Fruit fly (Drosophila melanogaster) whole organism, embryonic: ENCODE measurements around the gene CG17343.

Source experiments
- CG10321 ChIP-seq: fragments of 200-800 bp; sonication (Bioruptor generic); IDR thresholded peaks from 2 replicates; pipeline ENCODE4 v1.3.6; 2022; ENCODE audit warnings: missing biosample characterization, missing genetic modification characterization
- CG10543 ChIP-seq: fragments of 200-800 bp; sonication (Bioruptor generic); optimal IDR thresholded peaks from 3 replicates; lab custom pipeline; 2017; ENCODE audit warnings: missing biosample characterization, mild to moderate bottlenecking, missing genetic modification characterization, moderate library complexity
- CG10654 ChIP-seq: fragments of 200-800 bp; sonication (Bioruptor generic); optimal IDR thresholded peaks from 2 replicates; lab custom pipeline; 2016; ENCODE audit warnings: missing biosample characterization, missing genetic modification characterization
- CG12071 ChIP-seq: fragments of 200-800 bp; sonication (Bioruptor generic); optimal IDR thresholded peaks from 3 replicates; lab custom pipeline; 2018; ENCODE audit warnings: missing biosample characterization, mild to moderate bottlenecking, missing genetic modification characterization
- CG12659 ChIP-seq: fragments of 200-800 bp; sonication (Bioruptor generic); optimal IDR thresholded peaks from 3 replicates; lab custom pipeline; 2017; ENCODE audit warnings: mild to moderate bottlenecking, missing biosample characterization, missing genetic modification reagents, missing genetic modification characterization
- CG12769 ChIP-seq: fragments of 200-800 bp; sonication (Bioruptor generic); optimal IDR thresholded peaks from 2 replicates; lab custom pipeline; 2019; ENCODE audit warnings: missing biosample characterization, mild to moderate bottlenecking, missing genetic modification characterization, moderate library complexity
- CG13123 ChIP-seq: fragments of 200-800 bp; sonication (Bioruptor generic); optimal IDR thresholded peaks from 2 replicates; lab custom pipeline; 2016; ENCODE audit warnings: missing biosample characterization, missing genetic modification characterization
- CG13424 ChIP-seq: fragments of 200-800 bp; sonication (Bioruptor generic); optimal IDR thresholded peaks from 2 replicates; lab custom pipeline; 2019; ENCODE audit warnings: missing biosample characterization, mild to moderate bottlenecking, missing genetic modification characterization, moderate library complexity
- CG14965 ChIP-seq: fragments of 200-800 bp; sonication (Bioruptor generic); optimal IDR thresholded peaks from 2 replicates; lab custom pipeline; 2016; ENCODE audit warnings: missing biosample characterization, missing genetic modification characterization, borderline replicate concordance
- CG17361 ChIP-seq: fragments of 200-800 bp; sonication (Bioruptor generic); IDR thresholded peaks from 3 replicates; pipeline ENCODE4 v1.3.6; 2022; ENCODE audit warnings: missing biosample characterization, missing genetic modification characterization
- CG18619 ChIP-seq: fragments of 200-800 bp; sonication (Bioruptor generic); optimal IDR thresholded peaks from 3 replicates; lab custom pipeline; 2017; ENCODE audit warnings: missing biosample characterization, mild to moderate bottlenecking, missing genetic modification characterization
- CG2129 ChIP-seq: fragments of 200-800 bp; sonication (Bioruptor generic); IDR thresholded peaks from 2 replicates; pipeline ENCODE4 v1.3.6; 2022; ENCODE audit warnings: missing biosample characterization, missing genetic modification characterization; ENCODE audit not compliant: partially characterized antibody
- CG2678 ChIP-seq: fragments of 200-800 bp; sonication (Bioruptor generic); optimal IDR thresholded peaks from 3 replicates; lab custom pipeline; 2019; ENCODE audit warnings: missing biosample characterization, mild to moderate bottlenecking, missing genetic modification characterization, moderate library complexity
- CG30020 ChIP-seq: fragments of 200-800 bp; optimal IDR thresholded peaks from 2 replicates; lab custom pipeline; 2019; ENCODE audit warnings: missing biosample characterization, mild to moderate bottlenecking, missing genetic modification characterization, moderate library complexity
- CG3065 ChIP-seq: fragments of 200-800 bp; sonication (Bioruptor generic); optimal IDR thresholded peaks from 2 replicates; lab custom pipeline; 2016; ENCODE audit warnings: missing biosample characterization, missing genetic modification characterization
- CG42726 ChIP-seq: fragments of 200-800 bp; sonication (Bioruptor generic); IDR thresholded peaks from 2 replicates; pipeline ENCODE4 v1.3.6; 2022; ENCODE audit warnings: missing biosample characterization, missing genetic modification characterization; ENCODE audit not compliant: partially characterized antibody
- CG4820 ChIP-seq: fragments of 200-800 bp; sonication (Bioruptor generic); optimal IDR thresholded peaks from 3 replicates; lab custom pipeline; 2016; ENCODE audit warnings: missing biosample characterization, missing genetic modification characterization
- CG6689 ChIP-seq: fragments of 200-800 bp; sonication (Bioruptor generic); IDR thresholded peaks from 2 replicates; pipeline ENCODE4 v1.3.6; 2022; ENCODE audit warnings: missing biosample characterization, missing genetic modification characterization
- CG7745 ChIP-seq: fragments of 200-800 bp; sonication (Bioruptor generic); optimal IDR thresholded peaks from 2 replicates; lab custom pipeline; 2018; ENCODE audit warnings: missing biosample characterization, mild to moderate bottlenecking, missing genetic modification characterization, moderate library complexity
- CG8290 ChIP-seq, 3 experiments: fragments of 200-800 bp; sonication (Bioruptor generic); optimal IDR thresholded peaks; 2 replicates each; lab custom pipeline; 2016 to 2019; ENCODE audit warnings: missing biosample characterization in 3 of 3, missing genetic modification characterization in 3 of 3, mild to moderate bottlenecking in 2 of 3, moderate library complexity in 1 of 3
- CG8359 ChIP-seq: fragments of 200-800 bp; sonication (Bioruptor generic); optimal IDR thresholded peaks from 2 replicates; lab custom pipeline; 2017; ENCODE audit warnings: missing biosample characterization, mild to moderate bottlenecking, missing genetic modification characterization, borderline replicate concordance
- CG9876 ChIP-seq: fragments of 200-800 bp; sonication (Bioruptor generic); optimal IDR thresholded peaks from 2 replicates; lab custom pipeline; 2016; ENCODE audit warnings: missing biosample characterization, missing genetic modification characterization
- Drgx ChIP-seq: fragments of 200-800 bp; sonication (Bioruptor generic); IDR thresholded peaks from 2 replicates; pipeline ENCODE4 v1.3.6; 2022; ENCODE audit warnings: missing biosample characterization, missing genetic modification characterization
- Ets65A ChIP-seq: fragments of 200-800 bp; sonication (Bioruptor generic); peaks from one replicate; lab custom pipeline; 2016; ENCODE audit warnings: missing biosample characterization, missing genetic modification characterization
- Ets97D ChIP-seq: fragments of 200-800 bp; sonication (Bioruptor generic); optimal IDR thresholded peaks from 3 replicates; lab custom pipeline; 2016; ENCODE audit warnings: missing biosample characterization, missing genetic modification characterization
- Fer1 ChIP-seq: fragments of 200-800 bp; sonication (Bioruptor generic); optimal IDR thresholded peaks from 2 replicates; lab custom pipeline; 2017; ENCODE audit warnings: missing biosample characterization, mild to moderate bottlenecking, missing genetic modification characterization
- Hr39 ChIP-seq: fragments of >200 bp; optimal IDR thresholded peaks from 2 replicates; lab custom pipeline; 2017
- Lim3 ChIP-seq: fragments of 200-800 bp; sonication (Bioruptor generic); IDR thresholded peaks from 2 replicates; pipeline ENCODE4 v1.3.6; 2022; ENCODE audit warnings: missing biosample characterization, missing genetic modification characterization
- Med ChIP-seq: fragments of 200-800 bp; sonication (Bioruptor generic); peaks from one replicate; lab custom pipeline; 2016; ENCODE audit warnings: missing biosample characterization, missing genetic modification characterization, mild to moderate bottlenecking, inconsistent platforms, moderate library complexity
- NFAT ChIP-seq: fragments of 200-800 bp; sonication (Bioruptor generic); IDR thresholded peaks from 2 replicates; pipeline ENCODE4 v1.3.6; 2022; ENCODE audit warnings: missing biosample characterization, missing genetic modification characterization
- Neu2 ChIP-seq: fragments of 200-800 bp; sonication (Bioruptor generic); optimal IDR thresholded peaks from 3 replicates; lab custom pipeline; 2016; ENCODE audit warnings: missing biosample characterization, missing genetic modification characterization, borderline replicate concordance
- Six4 ChIP-seq: fragments of 200-800 bp; sonication (Bioruptor generic); optimal IDR thresholded peaks from 2 replicates; lab custom pipeline; 2016; ENCODE audit warnings: missing biosample characterization, missing genetic modification characterization
- Sox102F ChIP-seq: fragments of 200-800 bp; sonication (Bioruptor generic); optimal IDR thresholded peaks from 2 replicates; lab custom pipeline; 2018; ENCODE audit warnings: missing biosample characterization, mild to moderate bottlenecking, missing genetic modification characterization, moderate library complexity
- Xrp1 ChIP-seq: fragments of 200-800 bp; sonication (Bioruptor generic); IDR thresholded peaks from 2 replicates; pipeline ENCODE4 v1.3.6; 2022; ENCODE audit warnings: missing biosample characterization, missing genetic modification characterization
- btn ChIP-seq: fragments of 200-800 bp; sonication (Bioruptor generic); optimal IDR thresholded peaks from 2 replicates; lab custom pipeline; 2016; ENCODE audit warnings: missing biosample characterization, missing genetic modification characterization
- cad ChIP-seq: fragments of >200 bp; optimal IDR thresholded peaks from 2 replicates; lab custom pipeline; 2017; ENCODE audit warnings: missing biosample characterization, missing genetic modification characterization
- chinmo ChIP-seq: fragments of 200-800 bp; sonication (Bioruptor generic); IDR thresholded peaks from 4 replicates; pipeline ENCODE4 v1.3.6; 2022; ENCODE audit warnings: missing biosample characterization, missing genetic modification characterization; ENCODE audit not compliant: partially characterized antibody
- dmrt99B ChIP-seq: fragments of 200-800 bp; sonication (Bioruptor generic); optimal IDR thresholded peaks from 2 replicates; lab custom pipeline; 2018; ENCODE audit warnings: missing biosample characterization, mild to moderate bottlenecking, missing genetic modification characterization, moderate library complexity
- dpn ChIP-seq, 2 experiments: fragments of 200-800 bp; sonication (Bioruptor generic); optimal IDR thresholded peaks; 3 replicates each; lab custom pipeline; 2016; ENCODE audit warnings: missing biosample characterization in 2 of 2, missing genetic modification characterization in 2 of 2
- emc ChIP-seq: fragments of 200-800 bp; sonication (Bioruptor generic); optimal IDR thresholded peaks from 2 replicates; lab custom pipeline; 2016; ENCODE audit warnings: missing biosample characterization, missing genetic modification characterization
- fd96Cb ChIP-seq: fragments of 200-800 bp; sonication (Bioruptor generic); optimal IDR thresholded peaks from 2 replicates; lab custom pipeline; 2018; ENCODE audit warnings: missing biosample characterization, mild to moderate bottlenecking, missing genetic modification characterization, moderate library complexity
- fru ChIP-seq: fragments of >200 bp; optimal IDR thresholded peaks from 2 replicates; lab custom pipeline; 2017
- ftz-f1 ChIP-seq: fragments of 200-800 bp; sonication (Bioruptor generic); optimal IDR thresholded peaks from 2 replicates; lab custom pipeline; 2016; ENCODE audit warnings: missing biosample characterization, missing genetic modification characterization
- ind ChIP-seq: fragments of 200-800 bp; sonication (Bioruptor generic); optimal IDR thresholded peaks from 3 replicates; lab custom pipeline; 2016; ENCODE audit warnings: missing biosample characterization, missing genetic modification characterization
- lilli ChIP-seq: fragments of 200-800 bp; sonication (Bioruptor generic); optimal IDR thresholded peaks from 3 replicates; lab custom pipeline; 2016; ENCODE audit warnings: missing biosample characterization, missing genetic modification characterization
- mld ChIP-seq: fragments of 200-800 bp; sonication (Bioruptor generic); IDR thresholded peaks from 3 replicates; pipeline ENCODE4 v1.3.6; 2022; ENCODE audit warnings: missing biosample characterization, missing genetic modification characterization; ENCODE audit not compliant: partially characterized antibody
- phol ChIP-seq: fragments of 200-800 bp; sonication (Bioruptor generic); optimal IDR thresholded peaks from 3 replicates; lab custom pipeline; 2018; ENCODE audit warnings: missing biosample characterization, mild to moderate bottlenecking, missing genetic modification characterization, moderate library complexity
- sd ChIP-seq: fragments of 200-800 bp; sonication (Bioruptor generic); optimal IDR thresholded peaks from 3 replicates; lab custom pipeline; 2018; ENCODE audit warnings: missing biosample characterization, mild to moderate bottlenecking, missing genetic modification characterization, moderate library complexity
- tna ChIP-seq: fragments of 200-800 bp; sonication (Bioruptor generic); IDR thresholded peaks from 2 replicates; pipeline ENCODE4 v1.3.6; 2022; ENCODE audit warnings: missing biosample characterization, missing genetic modification characterization; ENCODE audit not compliant: partially characterized antibody

CG17343 gene

dm6 chr2L:19036105-19036714, 28.5 kb upstream of the CG17343 start:
- TF ChIP-seq Sox102F (peak; percentile 34), emc (GFP tag; lab: Kevin White, UChicago) (no peak), ind (GFP tag; lab: Kevin White, UChicago) (peak; percentile 13), CG10543 (GFP tag; lab: Kevin White, UChicago) (peak; percentile 79), phol (no peak), Med (GFP tag; lab: Kevin White, UChicago) (peak; percentile 48), Lim3 (GFP tag; lab: Robert Waterston, UW) (no peak), Ets65A (no peak), CG10654 (GFP tag; lab: Kevin White, UChicago) (no peak), CG12071 (no peak), CG30020 (no peak), Ets97D (GFP tag; lab: Kevin White, UChicago) (no peak), CG17361 (GFP tag; lab: Robert Waterston, UW) (0 out of 3 replicates have a peak, but pooled peaks have one; percentile 25), CG14965 (GFP tag; lab: Kevin White, UChicago) (no peak), Fer1 (peak; percentile 10), NFAT (GFP tag; lab: Robert Waterston, UW) (0 out of 2 replicates have a peak, but pooled peaks have one; percentile 14), CG8290 (GFP tag; optimal IDR thresholded peaks at IDR 0.05; lab: Kevin White, UChicago) (no peak), CG8290 (tag; optimal IDR thresholded peaks at IDR 0.05; lab: Kevin White, UChicago) (no peak), CG12769 (tag; lab: Kevin White, UChicago) (peak; percentile 91), tna (GFP tag; lab: Robert Waterston, UW) (0 out of 2 replicates have a peak, but pooled peaks have one; percentile 15), dpn (GFP tag; optimal IDR thresholded peaks at IDR 0.05; lab: Kevin White, UChicago) (peak in 1 of 2 experiments; percentile 8), CG2678 (tag; lab: Kevin White, UChicago) (peak; percentile 58), CG13123 (GFP tag; lab: Kevin White, UChicago) (no peak), CG42726 (GFP tag; lab: Robert Waterston, UW) (no peak), CG4820 (GFP tag; lab: Kevin White, UChicago) (no peak), CG12659 (GFP tag; lab: Kevin White, UChicago) (peak; percentile 2), fru (lab: Kevin White, UChicago) (no peak), CG9876 (GFP tag; lab: Kevin White, UChicago) (no peak), cad (GFP tag; lab: Kevin White, UChicago) (peak; percentile 1), fd96Cb (peak; percentile 12), Drgx (GFP tag; lab: Robert Waterston, UW) (peak; percentile 6; the same call in 1 of the 2 replicates), CG10321 (no peak), lilli (GFP tag; lab: Kevin White, UChicago) (peak; percentile 26), CG13424 (peak; percentile 11), Six4 (GFP tag; lab: Kevin White, UChicago) (no peak), CG3065 (GFP tag; lab: Kevin White, UChicago) (no peak), chinmo (0 out of 4 replicates have a peak, but pooled peaks have one; percentile 48), btn (GFP tag; lab: Kevin White, UChicago) (no peak), CG2129 (GFP tag; lab: Robert Waterston, UW) (no peak), ftz-f1 (GFP tag; lab: Kevin White, UChicago) (peak; percentile 47), CG6689 (GFP tag; lab: Robert Waterston, UW) (no peak), mld (GFP tag; lab: Robert Waterston, UW) (no peak), sd (tag; lab: Kevin White, UChicago) (peak; percentile 70), CG18619 (GFP tag; lab: Kevin White, UChicago) (peak; percentile 11), CG8359 (GFP tag; lab: Kevin White, UChicago) (no peak), Hr39 (no peak), dmrt99B (tag; lab: Kevin White, UChicago) (peak; percentile 4), Neu2 (GFP tag; lab: Kevin White, UChicago) (no peak), Xrp1 (GFP tag; lab: Robert Waterston, UW) (no peak), CG7745 (tag; lab: Kevin White, UChicago) (no peak)
